Fruit fly (Drosophila melanogaster): Measurements from ENCODE around the gene Mco3.

Mco3 gene

DNA sequence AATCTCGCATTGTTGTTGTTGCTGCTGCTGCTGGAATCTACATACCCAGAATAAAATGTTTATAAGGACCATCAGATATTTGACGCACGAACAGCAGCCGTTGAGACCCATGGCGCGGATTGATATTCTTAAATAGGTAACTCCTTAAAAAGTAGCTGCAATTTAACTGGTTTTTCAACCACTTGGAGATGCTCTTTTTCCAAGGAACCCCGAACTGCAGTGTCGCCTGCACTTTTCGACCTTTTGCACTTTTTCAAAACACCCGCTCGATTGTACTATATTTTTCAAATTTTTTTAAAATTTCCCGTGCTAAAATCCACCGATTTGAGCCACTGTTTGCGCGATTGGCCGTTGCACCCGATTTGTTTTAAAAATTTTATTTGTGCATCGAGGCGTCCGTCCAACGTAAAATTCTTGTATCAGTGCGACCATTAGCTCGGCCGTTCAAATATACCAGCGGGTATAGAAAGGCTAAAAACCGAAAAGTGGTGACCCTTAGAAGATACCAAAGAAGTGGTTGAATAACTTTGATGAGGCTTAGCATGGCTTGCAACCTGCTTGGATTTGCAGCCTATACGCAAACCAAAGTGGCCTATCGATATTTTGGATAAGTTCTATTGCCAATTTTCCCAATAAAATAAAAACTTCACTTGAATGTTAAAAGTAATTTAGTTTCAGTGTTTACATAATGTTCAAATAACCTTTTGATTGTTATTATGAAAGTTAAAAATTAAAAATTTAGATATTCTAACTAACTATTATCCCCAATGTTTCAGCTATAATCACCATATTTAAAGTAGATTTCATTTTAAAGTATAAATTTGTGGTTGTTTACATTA is 16.1 kb upstream of the Mco3 start, which contains the start of gene Tsp96F (continued):
- TF ChIP-seq CG12299 (tag; optimal IDR thresholded peaks at IDR 0.05) (peak; percentile 50), Awh (GFP tag; IDR thresholded peaks at IDR 0.05) (no peak), jigr1 (GFP tag; IDR thresholded peaks at IDR 0.05) (no peak), usp (GFP tag; optimal IDR thresholded peaks at IDR 0.05) (no peak), BtbVII (GFP tag; optimal IDR thresholded peaks at IDR 0.05) (peak; percentile 4), CG17912 (GFP tag; optimal IDR thresholded peaks at IDR 0.05) (peak; percentile 6), CG13775 (GFP tag; optimal IDR thresholded peaks at IDR 0.05) (no peak), Stat92E (GFP tag; optimal IDR thresholded peaks at IDR 0.05) (peak in 1 of 3 experiments; percentile 38), CG6683 (GFP tag; optimal IDR thresholded peaks at IDR 0.05) (no peak), mld (GFP tag; IDR thresholded peaks at IDR 0.05; ENCODE audit: partially characterized antibody) (no peak), amos (GFP tag; IDR thresholded peaks at IDR 0.05; ENCODE audit: partially characterized antibody) (peak; percentile 73), slp2 (GFP tag; optimal IDR thresholded peaks at IDR 0.05) (no peak), dan (GFP tag; IDR thresholded peaks at IDR 0.05) (no peak), CG18619 (GFP tag; optimal IDR thresholded peaks at IDR 0.05) (no peak), tin (GFP tag; optimal IDR thresholded peaks at IDR 0.05) (no peak), wdn (GFP tag; IDR thresholded peaks at IDR 0.05) (no peak), CG12236 (GFP tag; optimal IDR thresholded peaks at IDR 0.05) (no peak), zen (tag; optimal IDR thresholded peaks at IDR 0.05) (peak; percentile 8), Antp (GFP tag; optimal IDR thresholded peaks at IDR 0.05) (no peak), MBD-R2 (GFP tag; IDR thresholded peaks at IDR 0.05) (peak; percentile 54), bsh (GFP tag; optimal IDR thresholded peaks at IDR 0.05) (peak in 1 of 2 experiments; percentile 22), ken (GFP tag; IDR thresholded peaks at IDR 0.05) (0 out of 3 replicates have a peak, but pooled peaks have one; percentile 9), Dad (GFP tag; optimal IDR thresholded peaks at IDR 0.05) (peak; percentile 24), CG2875 (GFP tag; optimal IDR thresholded peaks at IDR 0.05) (no peak), CG3726 (GFP tag; IDR thresholded peaks at IDR 0.05) (no peak), ewg (GFP tag; optimal IDR thresholded peaks at IDR 0.05) (no peak), esg (GFP tag; conservative IDR thresholded peaks at IDR 0.05) (no peak), CG10274 (GFP tag; optimal IDR thresholded peaks at IDR 0.05) (no peak), CG6254 (GFP tag; optimal IDR thresholded peaks at IDR 0.05) (no peak), gcm (GFP tag; optimal IDR thresholded peaks at IDR 0.05) (peak; percentile 6), CG16813 (GFP tag; IDR thresholded peaks at IDR 0.05; ENCODE audit: partially characterized antibody) (peak; percentile 59; the same call in 2 of the 3 replicates), CG15696 (tag; optimal IDR thresholded peaks at IDR 0.05) (peak; percentile 4), CG6791 (GFP tag; IDR thresholded peaks at IDR 0.05; ENCODE audit: partially characterized antibody) (peak; percentile 69), org-1 (GFP tag; optimal IDR thresholded peaks at IDR 0.05) (no peak), CG17829 (tag; optimal IDR thresholded peaks at IDR 0.05) (peak; percentile 4), CG7372 (GFP tag; IDR thresholded peaks at IDR 0.05) (no peak), lilli (GFP tag; optimal IDR thresholded peaks at IDR 0.05) (no peak), CG4617 (GFP tag; optimal IDR thresholded peaks at IDR 0.05; ENCODE audit: borderline replicate concordance) (peak; percentile 6), aop (GFP tag; IDR thresholded peaks at IDR 0.05) (no peak), ro (GFP tag; IDR thresholded peaks at IDR 0.05) (no peak), row (GFP tag; IDR thresholded peaks at IDR 0.05) (peak; percentile 43; the same call in 2 of the 3 replicates), Atf-2 (GFP tag; optimal IDR thresholded peaks at IDR 0.05) (no peak), vfl (GFP tag; optimal IDR thresholded peaks at IDR 0.05) (no peak), dmrt99B (tag; optimal IDR thresholded peaks at IDR 0.05) (no peak), CG12659 (GFP tag; optimal IDR thresholded peaks at IDR 0.05) (peak; percentile 52), Mes4 (GFP tag; optimal IDR thresholded peaks at IDR 0.05) (peak; percentile 5), E2f2 (GFP tag; IDR thresholded peaks at IDR 0.05) (peak; percentile 41), Lhr (GFP tag; optimal IDR thresholded peaks at IDR 0.05) (peak; percentile 82)

All from whole organism, embryonic.